Fruit fly (Drosophila melanogaster) whole organism, wandering third instar larva: ENCODE measurements around the gene qm.

Experiments
- Abd-B ChIP-seq: fragments of >200 bp; optimal IDR thresholded peaks from 2 replicates; lab custom pipeline; 2017; ENCODE audit warnings: missing biosample characterization, missing genetic modification characterization
- CG32264 ChIP-seq: fragments of 200-800 bp; sonication (Bioruptor generic); optimal IDR thresholded peaks from 2 replicates; lab custom pipeline; 2016; ENCODE audit warnings: missing biosample characterization, missing genetic modification characterization
- CG9705 ChIP-seq: fragments of 200-800 bp; sonication (Bioruptor generic); optimal IDR thresholded peaks from 2 replicates; lab custom pipeline; 2018; ENCODE audit warnings: missing biosample characterization, mild to moderate bottlenecking, missing genetic modification characterization
- CrebA ChIP-seq: fragments of 200-800 bp; sonication (Bioruptor generic); optimal IDR thresholded peaks from 2 replicates; lab custom pipeline; 2016; ENCODE audit warnings: missing biosample characterization, mild to moderate bottlenecking, missing genetic modification characterization, borderline replicate concordance
- Dfd ChIP-seq: fragments of >200 bp; optimal IDR thresholded peaks from 2 replicates; lab custom pipeline; 2017; ENCODE audit warnings: missing biosample characterization, missing genetic modification characterization
- Dif ChIP-seq: fragments of 200-275, 200-300 bp; sonication (Bioruptor generic); optimal IDR thresholded peaks from 2 replicates; lab custom pipeline; 2018; ENCODE audit warnings: missing biosample characterization, missing genetic modification characterization; ENCODE audit not compliant: partially characterized antibody
- GATAd ChIP-seq: sonication (Bioruptor generic); optimal IDR thresholded peaks from 2 replicates; lab custom pipeline; 2016; ENCODE audit warnings: missing biosample characterization, missing genetic modification characterization
- HLH106 ChIP-seq: fragments of 200-800 bp; optimal IDR thresholded peaks from 3 replicates; lab custom pipeline; 2019; ENCODE audit warnings: missing biosample characterization, mild to moderate bottlenecking, missing genetic modification characterization, moderate library complexity
- Hnf4 ChIP-seq: fragments of 200-800 bp; sonication (Bioruptor generic); optimal IDR thresholded peaks from 2 replicates; lab custom pipeline; 2016; ENCODE audit warnings: missing biosample characterization, mild to moderate bottlenecking, missing genetic modification characterization
- Hr78 ChIP-seq: fragments of >200 bp; optimal IDR thresholded peaks from 2 replicates; lab custom pipeline; 2017; ENCODE audit warnings: missing biosample characterization, missing genetic modification characterization
- Hr83 ChIP-seq: fragments of 200-300 bp; sonication (Bioruptor generic); optimal IDR thresholded peaks from 2 replicates; lab custom pipeline; 2016; ENCODE audit warnings: missing biosample characterization, mild to moderate bottlenecking, missing genetic modification characterization, moderate library complexity; ENCODE audit not compliant: poor library complexity, severe bottlenecking
- Jra ChIP-seq: sonication (Bioruptor generic); optimal IDR thresholded peaks from 2 replicates; lab custom pipeline; 2016; ENCODE audit warnings: missing biosample characterization, missing genetic modification characterization
- Mio ChIP-seq: sonication (Bioruptor generic); optimal IDR thresholded peaks from 2 replicates; lab custom pipeline; 2016; ENCODE audit warnings: missing biosample characterization, missing genetic modification characterization
- Myc ChIP-seq: fragments of >200 bp; optimal IDR thresholded peaks from 2 replicates; lab custom pipeline; 2017
- N ChIP-seq: fragments of >200 bp; optimal IDR thresholded peaks from 2 replicates; lab custom pipeline; 2018; ENCODE audit warnings: missing biosample characterization, missing external identifiers, missing genetic modification characterization
- OdsH ChIP-seq: fragments of 200-800 bp; sonication (Bioruptor generic); optimal IDR thresholded peaks from 2 replicates; lab custom pipeline; 2016; ENCODE audit warnings: missing biosample characterization, mild to moderate bottlenecking, missing genetic modification characterization
- Rel ChIP-seq, 2 experiments: fragments of 200-800 bp; sonication (Bioruptor generic) in 1 of 2; optimal IDR thresholded peaks; 2 replicates in 1 of 2; 3 replicates in 1 of 2; lab custom pipeline; 2016 to 2019; ENCODE audit warnings: mild to moderate bottlenecking in 2 of 2, missing biosample characterization in 2 of 2, missing genetic modification characterization in 2 of 2, moderate library complexity in 1 of 2
- Sp1 ChIP-seq: fragments of 200-800 bp; sonication (Bioruptor generic); optimal IDR thresholded peaks from 3 replicates; lab custom pipeline; 2019; ENCODE audit warnings: missing biosample characterization, mild to moderate bottlenecking, missing genetic modification characterization, moderate library complexity
- Vsx2 ChIP-seq: fragments of 200-300, 225-300 bp; sonication (Bioruptor generic); optimal IDR thresholded peaks from 2 replicates; lab custom pipeline; 2018; ENCODE audit warnings: missing biosample characterization, missing genetic modification characterization; ENCODE audit not compliant: partially characterized antibody
- br ChIP-seq: fragments of 200-800 bp; sonication (Bioruptor generic); optimal IDR thresholded peaks from 2 replicates; lab custom pipeline; 2016; ENCODE audit warnings: missing biosample characterization, missing genetic modification characterization
- brk ChIP-seq: fragments of 200-800 bp; sonication (Bioruptor generic); optimal IDR thresholded peaks from 2 replicates; lab custom pipeline; 2016; ENCODE audit warnings: missing biosample characterization, mild to moderate bottlenecking, missing genetic modification characterization
- dl ChIP-seq, 2 experiments: fragments of 175-275, 200-275 bp in 1 of 2; fragments of 200-275 bp in 1 of 2; sonication (Bioruptor generic); optimal IDR thresholded peaks; lab custom pipeline; 2018; ENCODE audit warnings: mild to moderate bottlenecking in 2 of 2, missing biosample characterization in 2 of 2, missing genetic modification characterization in 2 of 2, moderate library complexity in 2 of 2; ENCODE audit not compliant: partially characterized antibody in 2 of 2, insufficient read depth in 1 of 2
- dmrt93B ChIP-seq: fragments of 200-800 bp; sonication (Bioruptor generic); optimal IDR thresholded peaks from 2 replicates; lab custom pipeline; 2018; ENCODE audit warnings: missing biosample characterization, mild to moderate bottlenecking, missing genetic modification characterization
- dsf ChIP-seq: sonication (Bioruptor generic); optimal IDR thresholded peaks from 2 replicates; lab custom pipeline; 2016; ENCODE audit warnings: missing biosample characterization, missing genetic modification characterization, borderline replicate concordance
- ey ChIP-seq: fragments of 200-800 bp; sonication (Bioruptor generic); optimal IDR thresholded peaks from 2 replicates; lab custom pipeline; 2016; ENCODE audit warnings: missing biosample characterization, missing genetic modification characterization
- foxo ChIP-seq, 2 experiments: fragments of 200-800 bp; sonication (Bioruptor generic); optimal IDR thresholded peaks; 2 replicates in 1 of 2; 3 replicates in 1 of 2; lab custom pipeline; 2016 to 2017; ENCODE audit warnings: missing biosample characterization in 2 of 2, missing genetic modification characterization in 2 of 2
- fru ChIP-seq: fragments of 200-800 bp; sonication (Bioruptor generic); optimal IDR thresholded peaks from 3 replicates; lab custom pipeline; 2016; ENCODE audit warnings: missing biosample characterization, mild to moderate bottlenecking, missing genetic modification characterization
- h ChIP-seq: fragments of 200-800 bp; sonication (Bioruptor generic); optimal IDR thresholded peaks from 3 replicates; lab custom pipeline; 2016; ENCODE audit warnings: missing biosample characterization, mild to moderate bottlenecking, missing genetic modification characterization
- jim ChIP-seq: fragments of 175-275, 200-325 bp; sonication (Bioruptor generic); optimal IDR thresholded peaks from 2 replicates; lab custom pipeline; 2016; ENCODE audit warnings: missing biosample characterization, mild to moderate bottlenecking, missing genetic modification characterization
- lola ChIP-seq: fragments of >200 bp; optimal IDR thresholded peaks from 2 replicates; lab custom pipeline; 2017; ENCODE audit warnings: missing biosample characterization, missing genetic modification characterization
- pan ChIP-seq: fragments of >200 bp; optimal IDR thresholded peaks from 2 replicates; lab custom pipeline; 2017
- psq ChIP-seq: fragments of 200-800 bp; sonication (Bioruptor generic); optimal IDR thresholded peaks from 3 replicates; lab custom pipeline; 2017; ENCODE audit warnings: missing biosample characterization, mild to moderate bottlenecking, missing genetic modification characterization, moderate library complexity
- rgr ChIP-seq: fragments of 200-800 bp; sonication (Bioruptor generic); optimal IDR thresholded peaks from 3 replicates; lab custom pipeline; 2016; ENCODE audit warnings: missing biosample characterization, mild to moderate bottlenecking, missing genetic modification characterization
- sage ChIP-seq: fragments of 200-800 bp; sonication (Bioruptor generic); optimal IDR thresholded peaks from 2 replicates; lab custom pipeline; 2016; ENCODE audit warnings: missing biosample characterization, mild to moderate bottlenecking, missing genetic modification characterization
- sv ChIP-seq: fragments of 200-800 bp; sonication (Bioruptor generic); optimal IDR thresholded peaks from 3 replicates; lab custom pipeline; 2016; ENCODE audit warnings: missing biosample characterization, missing genetic modification characterization
- tai ChIP-seq: sonication (Bioruptor generic); optimal IDR thresholded peaks from 2 replicates; lab custom pipeline; 2016; ENCODE audit warnings: missing biosample characterization, missing genetic modification characterization
- usp ChIP-seq: fragments of >200 bp; optimal IDR thresholded peaks from 2 replicates; lab custom pipeline; 2017; ENCODE audit warnings: missing biosample characterization, missing genetic modification characterization
- woc ChIP-seq: sonication (Bioruptor generic); optimal IDR thresholded peaks from 2 replicates; lab custom pipeline; 2016; ENCODE audit warnings: missing biosample characterization, mild to moderate bottlenecking, missing genetic modification characterization

Gene qm

DNA sequence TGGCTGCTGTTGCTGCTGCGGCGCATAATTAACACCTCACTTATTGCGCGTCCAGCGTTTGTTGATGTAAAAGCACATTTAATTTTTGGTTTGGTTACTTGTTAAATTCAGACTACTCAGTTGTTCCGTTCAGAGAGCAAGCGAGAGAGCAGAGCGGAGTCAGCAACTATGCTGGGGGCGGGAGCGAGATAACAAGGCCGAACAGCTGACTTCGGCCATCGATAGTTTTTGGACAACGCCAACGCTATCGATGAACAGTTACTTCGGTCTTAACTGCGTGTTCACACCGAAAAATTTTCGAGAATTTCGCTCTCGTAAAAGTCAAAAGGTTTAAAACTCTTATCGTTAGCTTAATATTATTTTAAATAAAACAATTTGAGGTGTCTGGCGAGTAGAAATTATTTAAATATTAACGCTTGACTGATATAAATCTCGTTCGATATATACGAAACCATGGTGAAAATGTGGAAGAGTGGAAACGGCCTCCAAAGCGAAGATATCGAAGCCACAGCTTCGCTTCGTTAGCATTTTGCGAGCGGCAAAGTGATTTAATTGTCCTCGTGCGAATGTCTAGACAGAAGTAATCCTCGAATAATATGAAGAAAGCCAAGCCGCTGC lies 33.4 kb downstream of the qm start, which contains the start of the genes SMSr and smid:
Gene SMSr, minus strand, starts transcription at position 116 of the 618 bp plus-strand sequence.
Gene smid, plus strand, starts transcription at position 256 of the 618 bp plus-strand sequence.
- TF ChIP-seq ey (GFP tag; lab: Kevin White, UChicago): peak; percentile 62
- no peak for TF ChIP-seq jim (GFP tag; lab: Kevin White, UChicago)
- peak; percentile 42 for TF ChIP-seq sv (GFP tag; lab: Kevin White, UChicago)
- TF ChIP-seq pan (lab: Kevin White, UChicago): no peak
- TF ChIP-seq Vsx2: peak; percentile 69
- TF ChIP-seq Hr78 (GFP tag; lab: Kevin White, UChicago): no peak
- TF ChIP-seq woc (GFP tag; lab: Kevin White, UChicago): peak; percentile 73
- TF ChIP-seq Mio: no peak
- TF ChIP-seq dl (GFP tag; optimal IDR thresholded peaks at IDR 0.05; lab: Kevin White, UChicago; ENCODE audit: insufficient read depth in 1 of 2, partially characterized antibody in 2 of 2): peak; percentile 84 to 90
- no peak for TF ChIP-seq tai
- no peak for TF ChIP-seq Hnf4 (GFP tag; lab: Kevin White, UChicago)
- TF ChIP-seq Myc: peak; percentile 21
- peak; percentile 56 for TF ChIP-seq Sp1 (GFP tag; lab: Kevin White, UChicago)
- peak; percentile 66 for TF ChIP-seq h (GFP tag; lab: Kevin White, UChicago)
- no peak for TF ChIP-seq GATAd (GFP tag; lab: Kevin White, UChicago)
- peak; percentile 18 for TF ChIP-seq Hr83 (GFP tag; lab: Kevin White, UChicago)
- peak; percentile 74 for TF ChIP-seq rgr
- TF ChIP-seq dmrt93B (GFP tag; lab: Kevin White, UChicago): peak; percentile 28
- TF ChIP-seq Dif (GFP tag; lab: Kevin White, UChicago): peak; percentile 95
- peak in 1 of 2 experiments; percentile 68 for TF ChIP-seq foxo (GFP tag; optimal IDR thresholded peaks at IDR 0.05; lab: Kevin White, UChicago)
- no peak for TF ChIP-seq Abd-B (GFP tag; lab: Kevin White, UChicago)
- peak; percentile 61 for TF ChIP-seq HLH106 (tag; lab: Kevin White, UChicago)
- peak; percentile 32 for TF ChIP-seq psq (GFP tag; lab: Kevin White, UChicago)
- peak; percentile 47 for TF ChIP-seq br (GFP tag; lab: Kevin White, UChicago)
- TF ChIP-seq lola (GFP tag; lab: Kevin White, UChicago): no peak
- TF ChIP-seq Dfd (GFP tag; lab: Kevin White, UChicago): no peak
- no peak for TF ChIP-seq sage
- peak; percentile 56 for TF ChIP-seq OdsH (GFP tag; lab: Kevin White, UChicago)
- no peak for TF ChIP-seq CrebA (GFP tag; lab: Kevin White, UChicago)
- TF ChIP-seq fru (GFP tag; lab: Kevin White, UChicago): peak; percentile 98
- TF ChIP-seq brk (GFP tag; lab: Kevin White, UChicago): no peak
- no peak for TF ChIP-seq CG32264 (GFP tag; lab: Kevin White, UChicago)
- peak; percentile 28 for TF ChIP-seq dsf (GFP tag; lab: Kevin White, UChicago)
- peak; percentile 46 for TF ChIP-seq N
- TF ChIP-seq CG9705: peak; percentile 16
- TF ChIP-seq usp (GFP tag; lab: Kevin White, UChicago): no peak
- no peak for TF ChIP-seq Rel (GFP tag; optimal IDR thresholded peaks at IDR 0.05; lab: Kevin White, UChicago)
- TF ChIP-seq Rel (tag; optimal IDR thresholded peaks at IDR 0.05; lab: Kevin White, UChicago): no peak
- TF ChIP-seq Jra (GFP tag; lab: Kevin White, UChicago): peak; percentile 72
- TF ChIP-seq, all 38 proteins: peak for 22

DNA sequence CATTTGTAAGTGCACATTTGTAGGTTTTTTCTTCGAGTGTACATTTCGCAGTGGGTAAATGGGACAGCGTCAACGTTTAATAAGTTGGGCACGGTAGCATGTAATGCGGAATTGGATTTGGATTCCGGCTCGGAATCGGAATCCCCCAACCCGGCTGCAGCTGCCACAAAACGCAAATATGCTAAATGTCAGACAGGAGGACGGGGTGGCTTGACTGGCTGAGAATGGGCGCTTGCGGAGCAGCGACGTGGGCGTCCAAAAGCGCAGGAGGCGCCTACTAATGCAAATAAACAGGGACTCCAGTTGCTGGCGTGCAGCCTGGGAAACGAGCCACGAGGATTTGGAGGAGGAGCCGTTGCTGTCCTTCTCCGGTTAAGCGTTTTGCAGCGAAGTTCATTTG lies 39.7 kb downstream of the qm start, which contains the start of gene CG8564:
Gene CG8564, minus strand, starts transcription at position 101 of the 400 bp plus-strand sequence.
- TF ChIP-seq brk (GFP tag; lab: Kevin White, UChicago): no peak
- no peak for TF ChIP-seq Hnf4 (GFP tag; lab: Kevin White, UChicago)
- TF ChIP-seq ey (GFP tag; lab: Kevin White, UChicago): no peak
- no peak for TF ChIP-seq Hr83 (GFP tag; lab: Kevin White, UChicago)
